Fruit fly (Drosophila melanogaster): ENCODE data around the gene alphaTub84B.

- TF ChIP-seq CG8478 (optimal IDR thresholded peaks at IDR 0.05) (no peak), CTCF (optimal IDR thresholded peaks at IDR 0.05) (no peak)
Observed at dm6 chr3R:7094368-7094767, 8.0 kb downstream of the alphaTub84B start.
